Worm (Caenorhabditis elegans) whole organism, L2 larva: Measurements from ENCODE around the gene ZK262.9.

ENCODE experiments used
- C34F6.9 ChIP-seq: fragments of 150-350 bp; optimal IDR thresholded peaks from 2 replicates; lab custom pipeline; 2014; ENCODE audit warnings: missing biosample characterization, missing genetic modification characterization
- F13H6.1 ChIP-seq: sonication (generic microtip); optimal IDR thresholded peaks from 2 replicates; lab custom pipeline; 2016; ENCODE audit warnings: missing genetic modification characterization, missing compliant biosample characterization
- R02D3.7 ChIP-seq: fragments of 150-350 bp; optimal IDR thresholded peaks from 2 replicates; lab custom pipeline; 2014; ENCODE audit warnings: missing biosample characterization, missing genetic modification characterization
- ZK546.5 ChIP-seq: sonication (generic microtip); optimal IDR thresholded peaks from 2 replicates; lab custom pipeline; 2017; ENCODE audit warnings: missing biosample characterization, missing genetic modification characterization
- blmp-1 ChIP-seq: sonication (generic microtip); optimal IDR thresholded peaks from 2 replicates; lab custom pipeline; 2017; ENCODE audit warnings: missing genetic modification characterization, mild to moderate bottlenecking, missing compliant biosample characterization, antibody characterized with exemption, moderate library complexity; ENCODE audit not compliant: insufficient read depth
- ceh-16 ChIP-seq: fragments of 150-350 bp; optimal IDR thresholded peaks from 2 replicates; lab custom pipeline; 2014; ENCODE audit warnings: missing biosample characterization, missing genetic modification characterization
- crh-2 ChIP-seq: sonication (generic microtip); optimal IDR thresholded peaks from 2 replicates; lab custom pipeline; 2017; ENCODE audit warnings: missing biosample characterization, missing genetic modification characterization
- dmd-4 ChIP-seq: sonication (generic microtip); optimal IDR thresholded peaks from 2 replicates; lab custom pipeline; 2017; ENCODE audit warnings: missing biosample characterization, missing genetic modification characterization
- gmeb-1 ChIP-seq: fragments of 150-350 bp; optimal IDR thresholded peaks from 2 replicates; lab custom pipeline; 2014; ENCODE audit warnings: missing biosample characterization, missing genetic modification characterization
- lin-11 ChIP-seq: fragments of 150-350 bp; sonication (generic microtip); optimal IDR thresholded peaks from 2 replicates; lab custom pipeline; 2014; ENCODE audit warnings: missing biosample characterization, missing genetic modification characterization, inconsistent platforms, mixed read lengths
- lin-13 ChIP-seq: fragments of 150-350 bp; optimal IDR thresholded peaks from 2 replicates; lab custom pipeline; 2014; ENCODE audit warnings: missing biosample characterization, missing genetic modification reagents, missing genetic modification characterization
- lsy-2 ChIP-seq, 2 experiments: fragments of 150-350 bp in 1 of 2; sonication (generic microtip) in 1 of 2; optimal IDR thresholded peaks; 2 replicates each; lab custom pipeline; 2014 to 2017; ENCODE audit warnings: missing biosample characterization in 2 of 2, missing genetic modification characterization in 2 of 2
- mab-5 ChIP-seq: fragments of 150-350 bp; optimal IDR thresholded peaks from 2 replicates; lab custom pipeline; 2014; ENCODE audit warnings: missing biosample characterization, missing genetic modification characterization
- mdl-1 ChIP-seq, 2 experiments: fragments of 150-350 bp in 1 of 2; sonication (generic microtip) in 1 of 2; optimal IDR thresholded peaks; 2 replicates each; lab custom pipeline; 2017; ENCODE audit warnings: missing biosample characterization in 2 of 2, missing genetic modification characterization in 2 of 2
- nhr-10 ChIP-seq: sonication (generic microtip); optimal IDR thresholded peaks from 2 replicates; lab custom pipeline; 2017; ENCODE audit warnings: missing biosample characterization, missing genetic modification characterization
- nhr-11 ChIP-seq: fragments of 150-350 bp; optimal IDR thresholded peaks from 2 replicates; lab custom pipeline; 2014; ENCODE audit warnings: missing biosample characterization, missing genetic modification characterization
- nhr-129 ChIP-seq: fragments of 150-350 bp; optimal IDR thresholded peaks from 2 replicates; lab custom pipeline; 2014; ENCODE audit warnings: missing biosample characterization, missing genetic modification characterization
- nhr-21 ChIP-seq: fragments of 150-350 bp; optimal IDR thresholded peaks from 2 replicates; lab custom pipeline; 2014; ENCODE audit warnings: missing biosample characterization, missing genetic modification characterization
- nhr-23 ChIP-seq: fragments of 150-350 bp; optimal IDR thresholded peaks from 2 replicates; lab custom pipeline; 2014; ENCODE audit warnings: missing biosample characterization, missing genetic modification reagents, missing genetic modification characterization
- nhr-6 ChIP-seq: fragments of 150-350 bp; optimal IDR thresholded peaks from 2 replicates; lab custom pipeline; 2014; ENCODE audit warnings: missing biosample characterization, missing genetic modification characterization
- nhr-77 ChIP-seq: fragments of 150-350 bp; optimal IDR thresholded peaks from 2 replicates; lab custom pipeline; 2014; ENCODE audit warnings: missing biosample characterization, missing genetic modification characterization
- peb-1 ChIP-seq: fragments of 150-350 bp; optimal IDR thresholded peaks from 2 replicates; lab custom pipeline; 2014; ENCODE audit warnings: missing biosample characterization, missing genetic modification characterization
- skn-1 ChIP-seq: sonication (generic microtip); optimal IDR thresholded peaks from 2 replicates; lab custom pipeline; 2017; ENCODE audit warnings: missing biosample characterization, missing genetic modification characterization
- sma-3 ChIP-seq: sonication (generic microtip); optimal IDR thresholded peaks from 2 replicates; lab custom pipeline; 2016; ENCODE audit warnings: missing genetic modification reagents, missing genetic modification characterization, missing compliant biosample characterization
- snpc-4 ChIP-seq: fragments of 150-350 bp; optimal IDR thresholded peaks from 2 replicates; lab custom pipeline; 2014; ENCODE audit warnings: missing biosample characterization, missing genetic modification characterization
- unc-39 ChIP-seq: fragments of 150-350 bp; optimal IDR thresholded peaks from 2 replicates; lab custom pipeline; 2014; ENCODE audit warnings: missing biosample characterization, missing genetic modification characterization
- unc-55 ChIP-seq: fragments of 150-350 bp; sonication (generic microtip); optimal IDR thresholded peaks from 3 replicates; lab custom pipeline; 2014; ENCODE audit warnings: missing biosample characterization, missing genetic modification reagents, missing genetic modification characterization
- zag-1 ChIP-seq: fragments of 150-350 bp; optimal IDR thresholded peaks from 2 replicates; lab custom pipeline; 2014; ENCODE audit warnings: missing biosample characterization, missing genetic modification characterization
- ztf-1 ChIP-seq: fragments of 200-800 bp; sonication (Bioruptor generic); conservative IDR thresholded peaks from 2 replicates; pipeline ENCODE4 v1.3.6; 2022; ENCODE audit warnings: missing genetic modification characterization, missing compliant biosample characterization
- ztf-11 ChIP-seq: sonication (generic microtip); optimal IDR thresholded peaks from 2 replicates; lab custom pipeline; 2017; ENCODE audit warnings: missing biosample characterization, missing genetic modification characterization
- ztf-4 ChIP-seq: fragments of 150-350 bp; optimal IDR thresholded peaks from 2 replicates; lab custom pipeline; 2014; ENCODE audit warnings: missing biosample characterization, missing genetic modification characterization

Gene ZK262.9

ce11 chrV:18476090-18476489, 36.5 kb downstream of the ZK262.9 start, which contains the start of gene srh-179:
Gene srh-179, plus strand, starts transcription at chrV:18476390.
- TF ChIP-seq lin-13 (no peak), ztf-4 (no peak), unc-39 (tag; lab: Kevin White, UChicago) (no peak), mdl-1 (tag; optimal IDR thresholded peaks at IDR 0.05; lab: Kevin White, UChicago) (no peak)

ce11 chrV:18480231-18480630, 40.7 kb downstream of the ZK262.9 start, which contains the start of gene srh-178:
Gene srh-178, minus strand, starts transcription at chrV:18480331.
- TF ChIP-seq nhr-77 (tag; lab: Kevin White, UChicago) (no peak), skn-1 (tag; lab: Kevin White, UChicago) (no peak)

ce11 chrV:18487158-18487557, 47.6 kb downstream of the ZK262.9 start, which contains the start of gene Y51A2D.18:
Gene Y51A2D.18, minus strand, starts transcription at chrV:18487258.
- TF ChIP-seq ZK546.5 (tag; lab: Kevin White, UChicago), result no peak
- TF ChIP-seq F13H6.1 (tag; lab: Kevin White, UChicago), result no peak
- TF ChIP-seq snpc-4, result no peak
- no peak for TF ChIP-seq mdl-1 (tag; optimal IDR thresholded peaks at IDR 0.05; lab: Kevin White, UChicago)
- no peak for TF ChIP-seq C34F6.9 (tag; lab: Kevin White, UChicago)
- TF ChIP-seq peb-1 (tag; lab: Kevin White, UChicago), result no peak
- TF ChIP-seq nhr-10 (tag; lab: Kevin White, UChicago), result no peak
- no peak for TF ChIP-seq crh-2 (tag; lab: Kevin White, UChicago)
- TF ChIP-seq nhr-6, result no peak
- no peak for TF ChIP-seq blmp-1 (tag; lab: Kevin White, UChicago)
- TF ChIP-seq ceh-16 (tag; lab: Kevin White, UChicago), result no peak
- TF ChIP-seq nhr-23 (tag; lab: Kevin White, UChicago), result no peak
- no peak for TF ChIP-seq unc-39 (tag; lab: Kevin White, UChicago)
- no peak for TF ChIP-seq ztf-1 (GFP tag; lab: Robert Waterston, UW)
- no peak for TF ChIP-seq mab-5 (tag; lab: Kevin White, UChicago)
- no peak for TF ChIP-seq dmd-4 (tag; lab: Kevin White, UChicago)

- TF ChIP-seq C34F6.9 (tag; lab: Kevin White, UChicago) (peak; percentile 69), nhr-129 (tag; lab: Kevin White, UChicago) (peak; percentile 52), ztf-11 (tag; lab: Kevin White, UChicago) (no peak), ceh-16 (tag; lab: Kevin White, UChicago) (no peak), F13H6.1 (tag; lab: Kevin White, UChicago) (peak; percentile 6), snpc-4 (peak; percentile 62), nhr-11 (tag; lab: Kevin White, UChicago) (no peak), zag-1 (tag; lab: Kevin White, UChicago) (peak; percentile 67), lsy-2 (tag; optimal IDR thresholded peaks at IDR 0.05; lab: Kevin White, UChicago) (peak in 1 of 2 experiments; percentile 64), nhr-21 (tag; lab: Kevin White, UChicago) (no peak), lin-11 (no peak), unc-55 (GFP tag; lab: Kevin White, UChicago) (peak; percentile 76), nhr-6 (no peak), gmeb-1 (no peak), unc-39 (tag; lab: Kevin White, UChicago) (peak; percentile 31), crh-2 (tag; lab: Kevin White, UChicago) (no peak), R02D3.7 (tag; lab: Kevin White, UChicago) (no peak), blmp-1 (tag; lab: Kevin White, UChicago) (no peak), sma-3 (no peak), mdl-1 (tag; optimal IDR thresholded peaks at IDR 0.05; lab: Kevin White, UChicago) (peak in 1 of 2 experiments; percentile 55)
Measured at ce11 chrV:18490284-18490832, 50.8 kb downstream of the ZK262.9 start.
